Fruit fly (Drosophila melanogaster): ENCODE data around the gene Tpt.

Gene Tpt

dm6 chr3L:8360643-8361110, 44.4 kb downstream of the Tpt start, which contains the start of gene Idh (continued):
- TF ChIP-seq CG18619 (GFP tag; optimal IDR thresholded peaks at IDR 0.05) (no peak), B-H1 (GFP tag; IDR thresholded peaks at IDR 0.05) (no peak), tll (GFP tag; optimal IDR thresholded peaks at IDR 0.05) (no peak), CG18011 (GFP tag; optimal IDR thresholded peaks at IDR 0.05) (peak; percentile 99), CG8359 (GFP tag; optimal IDR thresholded peaks at IDR 0.05; ENCODE audit: borderline replicate concordance) (no peak), CG34224 (GFP tag; IDR thresholded peaks at IDR 0.05; ENCODE audit: partially characterized antibody) (peak; percentile 65), nau (GFP tag; optimal IDR thresholded peaks at IDR 0.05) (no peak), bbx (GFP tag; IDR thresholded peaks at IDR 0.05; ENCODE audit: partially characterized antibody) (peak; percentile 65), CG13624 (GFP tag; optimal IDR thresholded peaks at IDR 0.05) (no peak), Blimp-1 (GFP tag; optimal IDR thresholded peaks at IDR 0.05) (no peak), sens (GFP tag) (peak; percentile 78), phol (tag; optimal IDR thresholded peaks at IDR 0.05) (no peak), gsb (GFP tag; IDR thresholded peaks at IDR 0.05) (no peak), CG13287 (GFP tag; IDR thresholded peaks at IDR 0.05; ENCODE audit: partially characterized antibody) (peak; percentile 74), CG8478 (optimal IDR thresholded peaks at IDR 0.05) (no peak), CG11696 (GFP tag; IDR thresholded peaks at IDR 0.05) (no peak), Rfx (GFP tag; IDR thresholded peaks at IDR 0.05) (peak; percentile 52; the same call in 1 of the 2 replicates), CG3407 (GFP tag; optimal IDR thresholded peaks at IDR 0.05) (no peak), Lpt (GFP tag; optimal IDR thresholded peaks at IDR 0.05) (no peak), sima (GFP tag; optimal IDR thresholded peaks at IDR 0.05) (no peak), HmgZ (tag; optimal IDR thresholded peaks at IDR 0.05) (peak; percentile 63), zf30C (GFP tag; optimal IDR thresholded peaks at IDR 0.05) (no peak), grau (tag; optimal IDR thresholded peaks at IDR 0.05) (peak; percentile 20), CG2202 (tag; optimal IDR thresholded peaks at IDR 0.05) (no peak), Mad (GFP tag; optimal IDR thresholded peaks at IDR 0.05) (no peak), Max (GFP tag; optimal IDR thresholded peaks at IDR 0.05) (no peak), seq (GFP tag; IDR thresholded peaks at IDR 0.05) (no peak), slou (GFP tag; optimal IDR thresholded peaks at IDR 0.05) (no peak), CG2889 (GFP tag; IDR thresholded peaks at IDR 0.05) (no peak), D (optimal IDR thresholded peaks at IDR 0.05) (no peak), D (GFP tag; optimal IDR thresholded peaks at IDR 0.05) (no peak), prd (optimal IDR thresholded peaks at IDR 0.05) (no peak), prd (GFP tag; IDR thresholded peaks at IDR 0.05) (no peak), YL-1 (GFP tag; optimal IDR thresholded peaks at IDR 0.05) (peak; percentile 8), sens-2 (GFP tag; IDR thresholded peaks at IDR 0.05) (peak; percentile 36; the same call in 1 of the 2 replicates), oc (tag; optimal IDR thresholded peaks at IDR 0.05) (no peak), CG3281 (GFP tag; optimal IDR thresholded peaks at IDR 0.05) (peak; percentile 42), unc-4 (GFP tag; IDR thresholded peaks at IDR 0.05; ENCODE audit: partially characterized antibody) (peak; percentile 61), Mrtf (GFP tag; IDR thresholded peaks at IDR 0.05) (no peak), CG7987 (GFP tag; optimal IDR thresholded peaks at IDR 0.05) (peak; percentile 27), slp2 (GFP tag; optimal IDR thresholded peaks at IDR 0.05) (no peak), ci (GFP tag; IDR thresholded peaks at IDR 0.05) (peak; percentile 58; the same call in 2 of the 3 replicates), toy (GFP tag; IDR thresholded peaks at IDR 0.05) (no peak), Vsx1 (GFP tag; optimal IDR thresholded peaks at IDR 0.05) (peak; percentile 64), mirr (GFP tag; optimal IDR thresholded peaks at IDR 0.05) (peak; percentile 85), Aef1 (GFP tag; IDR thresholded peaks at IDR 0.05) (0 out of 3 replicates have a peak, but pooled peaks have one; percentile 15), C15 (GFP tag; IDR thresholded peaks at IDR 0.05) (no peak), CG14667 (GFP tag; IDR thresholded peaks at IDR 0.05) (no peak), nmo (GFP tag; optimal IDR thresholded peaks at IDR 0.05) (no peak), CG7928 (GFP tag; optimal IDR thresholded peaks at IDR 0.05) (no peak), Abd-B (GFP tag; optimal IDR thresholded peaks at IDR 0.05) (peak; percentile 13), ftz-f1 (GFP tag; optimal IDR thresholded peaks at IDR 0.05) (no peak)

All from whole organism, embryonic.